Worm (Caenorhabditis elegans): ENCODE data around the gene sri-28.

Gene sri-28

DNA sequence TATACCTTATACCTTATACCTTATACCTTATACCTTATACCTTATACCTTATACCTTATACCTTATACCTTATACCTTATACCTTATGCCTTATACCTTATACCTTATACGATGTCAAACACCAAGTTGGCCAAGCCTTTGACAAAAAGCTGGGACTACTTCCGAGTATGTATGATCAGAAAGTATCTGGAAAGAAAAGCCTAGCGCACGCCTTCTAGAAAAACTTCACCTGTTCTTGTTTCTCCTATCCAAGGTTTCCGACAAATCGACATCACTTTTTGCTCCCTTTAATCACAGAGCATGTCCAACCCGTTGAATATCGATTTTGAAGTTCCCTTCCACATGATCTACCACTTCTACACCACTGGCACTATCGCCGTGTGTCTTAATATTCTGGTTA lies at the start of gene sri-28:
TSS of gene sri-28 (plus strand) at position 301 of the 400 bp plus-strand sequence.
- TF ChIP-seq mab-5 (tag; optimal IDR thresholded peaks at IDR 0.05): no peak
- no peak for TF ChIP-seq nhr-237 (tag; optimal IDR thresholded peaks at IDR 0.05)
- TF ChIP-seq bed-3 (GFP tag; optimal IDR thresholded peaks at IDR 0.05): no peak
- TF ChIP-seq sem-2 (GFP tag; optimal IDR thresholded peaks at IDR 0.05): no peak
- TF ChIP-seq ces-1 (GFP tag; optimal IDR thresholded peaks at IDR 0.05): no peak
- TF ChIP-seq pha-4 (tag; optimal IDR thresholded peaks at IDR 0.05): no peak
- no peak for TF ChIP-seq ztf-11 (tag; optimal IDR thresholded peaks at IDR 0.05)

ce11 chrII:3000535-3001264 lies 47.8 kb upstream of the sri-28 start, which contains the start of gene lido-9:
lido-9 (plus strand) TSS chrII:3000768.
- no peak for TF ChIP-seq elt-1 (tag; optimal IDR thresholded peaks at IDR 0.05; ENCODE audit: borderline replicate concordance, insufficient read depth)
- TF ChIP-seq snpc-4 (tag; optimal IDR thresholded peaks at IDR 0.05): no peak
- TF ChIP-seq ham-2 (GFP tag; optimal IDR thresholded peaks at IDR 0.05): no peak
- TF ChIP-seq ceh-83 (GFP tag; optimal IDR thresholded peaks at IDR 0.05): peak; percentile 19
- no peak for TF ChIP-seq ceh-39 (tag; optimal IDR thresholded peaks at IDR 0.05)
- no peak for TF ChIP-seq blmp-1 (tag; optimal IDR thresholded peaks at IDR 0.05)
- no peak for TF ChIP-seq sptf-1 (tag; optimal IDR thresholded peaks at IDR 0.05)
- TF ChIP-seq unc-120 (tag; optimal IDR thresholded peaks at IDR 0.05; ENCODE audit: poor library complexity, severe bottlenecking): no peak
- TF ChIP-seq nhr-76 (tag; optimal IDR thresholded peaks at IDR 0.05): no peak
- no peak for TF ChIP-seq lsy-2 (tag; optimal IDR thresholded peaks at IDR 0.05)
- TF ChIP-seq mab-5 (tag; optimal IDR thresholded peaks at IDR 0.05): no peak
- TF ChIP-seq cnd-1 (tag; optimal IDR thresholded peaks at IDR 0.05): peak; percentile 24
- TF ChIP-seq flh-1 (GFP tag; optimal IDR thresholded peaks at IDR 0.05): no peak
- no peak for TF ChIP-seq nhr-12 (tag; optimal IDR thresholded peaks at IDR 0.05)

- no peak for TF ChIP-seq elt-3 (tag; optimal IDR thresholded peaks at IDR 0.05)
- no peak for TF ChIP-seq blmp-1 (tag; optimal IDR thresholded peaks at IDR 0.05)
- TF ChIP-seq lsy-2 (tag; optimal IDR thresholded peaks at IDR 0.05): no peak
- TF ChIP-seq mep-1 (tag; optimal IDR thresholded peaks at IDR 0.05): no peak
- TF ChIP-seq bed-3 (GFP tag; optimal IDR thresholded peaks at IDR 0.05): no peak
- no peak for TF ChIP-seq mls-2 (tag; optimal IDR thresholded peaks at IDR 0.05)
- TF ChIP-seq tbx-8 (GFP tag; optimal IDR thresholded peaks at IDR 0.05): no peak
- no peak for TF ChIP-seq ceh-39 (tag; optimal IDR thresholded peaks at IDR 0.05)
- no peak for TF ChIP-seq nhr-28 (tag; optimal IDR thresholded peaks at IDR 0.05)
- no peak for TF ChIP-seq unc-39 (tag; optimal IDR thresholded peaks at IDR 0.05)
- no peak for TF ChIP-seq ham-2 (GFP tag; optimal IDR thresholded peaks at IDR 0.05)
- TF ChIP-seq ceh-43 (GFP tag; optimal IDR thresholded peaks at IDR 0.05): no peak
- no peak for TF ChIP-seq nhr-2 (tag; optimal IDR thresholded peaks at IDR 0.05)
Measured at ce11 chrII:3002211-3002610, 46.3 kb upstream of the sri-28 start, which contains the start of gene lido-10. lido-10 (plus strand) TSS chrII:3002511.

DNA sequence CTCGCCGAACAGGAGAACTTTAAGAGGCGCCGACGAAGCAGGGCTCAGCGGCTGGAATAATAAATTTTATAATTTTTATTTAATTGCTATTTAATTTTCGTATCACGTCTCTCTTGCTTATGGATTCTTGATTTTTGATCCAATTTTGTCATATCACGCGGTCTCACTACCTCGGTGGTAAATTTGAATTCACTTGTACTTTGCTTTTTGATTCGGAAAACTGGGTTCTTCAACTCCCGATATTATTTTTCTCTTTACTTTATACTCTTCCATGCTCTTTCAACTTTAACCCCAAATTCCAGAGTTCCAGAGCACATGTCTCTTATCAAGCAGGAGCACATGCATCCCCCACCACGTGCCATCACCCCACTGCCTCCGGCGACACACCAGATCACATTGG lies 44.8 kb upstream of the sri-28 start, which contains the start of gene lido-11:
TSS of gene lido-11 (plus strand) at position 301 of the 400 bp plus-strand sequence.
- no peak for TF ChIP-seq lin-13 (tag; optimal IDR thresholded peaks at IDR 0.05)

ce11 chrII:3005499-3005898 lies 43.0 kb upstream of the sri-28 start, which contains the start of gene lido-12:
lido-12 (plus strand) TSS chrII:3005799.
- TF ChIP-seq ztf-11 (tag; optimal IDR thresholded peaks at IDR 0.05): no peak
- no peak for TF ChIP-seq nhr-237 (tag; optimal IDR thresholded peaks at IDR 0.05)
- TF ChIP-seq blmp-1 (tag; optimal IDR thresholded peaks at IDR 0.05): no peak
- TF ChIP-seq unc-120 (tag; optimal IDR thresholded peaks at IDR 0.05; ENCODE audit: poor library complexity, severe bottlenecking): no peak
- TF ChIP-seq lin-13 (tag; optimal IDR thresholded peaks at IDR 0.05): no peak
- TF ChIP-seq M03D4.4 (tag; optimal IDR thresholded peaks at IDR 0.05): no peak
- no peak for TF ChIP-seq nhr-12 (tag; optimal IDR thresholded peaks at IDR 0.05)
- TF ChIP-seq unc-62 (GFP tag; optimal IDR thresholded peaks at IDR 0.05): no peak
- no peak for TF ChIP-seq unc-39 (tag; optimal IDR thresholded peaks at IDR 0.05)
